Fruit fly (Drosophila melanogaster) whole organism, embryonic: Measurements from ENCODE around the gene Lrr47.

ENCODE experiments used
- Adf1 ChIP-seq: fragments of 200-800 bp; sonication (Bioruptor generic); IDR thresholded peaks from 2 replicates; pipeline ENCODE4 v1.3.6; 2022; ENCODE audit warnings: missing biosample characterization, missing genetic modification characterization
- Awh ChIP-seq: fragments of 200-800 bp; sonication (Bioruptor generic); IDR thresholded peaks from 2 replicates; pipeline ENCODE4, ENCODE4 v1.3.6; 2022; ENCODE audit warnings: missing biosample characterization, missing genetic modification characterization
- CG10565 ChIP-seq: fragments of 200-800 bp; sonication (Bioruptor generic); optimal IDR thresholded peaks from 3 replicates; lab custom pipeline; 2016; ENCODE audit warnings: missing biosample characterization, mild to moderate bottlenecking, missing genetic modification characterization
- CG11560 ChIP-seq: fragments of 200-800 bp; sonication (Bioruptor generic); IDR thresholded peaks from 3 replicates; pipeline ENCODE4 v1.3.6; 2022; ENCODE audit warnings: missing biosample characterization, missing genetic modification characterization
- CG11695 ChIP-seq: fragments of 200-800 bp; sonication (Bioruptor generic); IDR thresholded peaks from 3 replicates; pipeline ENCODE4 v1.3.6; 2022; ENCODE audit warnings: missing biosample characterization, missing genetic modification characterization
- CG12071 ChIP-seq: fragments of 200-800 bp; sonication (Bioruptor generic); optimal IDR thresholded peaks from 3 replicates; lab custom pipeline; 2018; ENCODE audit warnings: missing biosample characterization, mild to moderate bottlenecking, missing genetic modification characterization
- CG14965 ChIP-seq: fragments of 200-800 bp; sonication (Bioruptor generic); optimal IDR thresholded peaks from 2 replicates; lab custom pipeline; 2016; ENCODE audit warnings: missing biosample characterization, missing genetic modification characterization, borderline replicate concordance
- CG16815 ChIP-seq: fragments of 200-800 bp; sonication (Bioruptor generic); optimal IDR thresholded peaks from 3 replicates; lab custom pipeline; 2017; ENCODE audit warnings: missing biosample characterization, mild to moderate bottlenecking, missing genetic modification characterization
- CG17361 ChIP-seq: fragments of 200-800 bp; sonication (Bioruptor generic); IDR thresholded peaks from 3 replicates; pipeline ENCODE4 v1.3.6; 2022; ENCODE audit warnings: missing biosample characterization, missing genetic modification characterization
- CG17829 ChIP-seq: fragments of 200-800 bp; optimal IDR thresholded peaks from 2 replicates; lab custom pipeline; 2019; ENCODE audit warnings: missing biosample characterization, mild to moderate bottlenecking, missing genetic modification characterization, moderate library complexity
- CG31441 ChIP-seq: fragments of 200-800 bp; sonication (Bioruptor generic); IDR thresholded peaks from 2 replicates; pipeline ENCODE4 v1.3.6; 2022; ENCODE audit warnings: missing biosample characterization, missing genetic modification characterization
- CG33557 ChIP-seq: fragments of 200-800 bp; sonication (Bioruptor generic); optimal IDR thresholded peaks from 2 replicates; lab custom pipeline; 2019; ENCODE audit warnings: missing biosample characterization, mild to moderate bottlenecking, missing genetic modification characterization, moderate library complexity
- CG3847 ChIP-seq: fragments of 200-800 bp; sonication (Bioruptor generic); IDR thresholded peaks from 2 replicates; pipeline ENCODE4 v1.3.6; 2022; ENCODE audit warnings: missing biosample characterization, missing genetic modification characterization
- CG3995 ChIP-seq: fragments of 200-800 bp; sonication (Bioruptor generic); optimal IDR thresholded peaks from 3 replicates; lab custom pipeline; 2016; ENCODE audit warnings: missing biosample characterization, missing genetic modification characterization
- CG4424 ChIP-seq: fragments of 200-800 bp; sonication (Bioruptor generic); optimal IDR thresholded peaks from 3 replicates; lab custom pipeline; 2016; ENCODE audit warnings: missing biosample characterization, missing genetic modification characterization
- CG6813 ChIP-seq: fragments of 200-800 bp; sonication (Bioruptor generic); optimal IDR thresholded peaks from 2 replicates; lab custom pipeline; 2017; ENCODE audit warnings: missing biosample characterization, missing genetic modification characterization, mild to moderate bottlenecking, moderate library complexity, missing genetic modification reagents
- CG7372 ChIP-seq: fragments of 200-800 bp; sonication (Bioruptor generic); IDR thresholded peaks from 2 replicates; pipeline ENCODE4 v1.3.6; 2022; ENCODE audit warnings: missing biosample characterization, missing genetic modification characterization
- CG8089 ChIP-seq: fragments of 200-800 bp; sonication (Bioruptor generic); optimal IDR thresholded peaks from 3 replicates; lab custom pipeline; 2016; ENCODE audit warnings: missing biosample characterization, missing genetic modification characterization
- CHES-1-like ChIP-seq: fragments of 200-800 bp; sonication (Bioruptor generic); optimal IDR thresholded peaks from 2 replicates; lab custom pipeline; 2016; ENCODE audit warnings: missing biosample characterization, missing genetic modification characterization
- D19B ChIP-seq: fragments of 200-800 bp; sonication (Bioruptor generic); optimal IDR thresholded peaks from 2 replicates; lab custom pipeline; 2017; ENCODE audit warnings: missing biosample characterization, mild to moderate bottlenecking, missing genetic modification characterization
- Doc3 ChIP-seq: fragments of 200-800 bp; sonication (Bioruptor generic); IDR thresholded peaks from 3 replicates; pipeline ENCODE4 v1.3.6; 2022; ENCODE audit warnings: missing biosample characterization, missing genetic modification characterization; ENCODE audit not compliant: partially characterized antibody
- E2f1 ChIP-seq: fragments of 200-800 bp; sonication (Bioruptor generic); IDR thresholded peaks from 2 replicates; pipeline ENCODE4 v1.3.6; 2022; ENCODE audit warnings: missing biosample characterization, missing genetic modification characterization
- Hmr ChIP-seq: fragments of 200-800 bp; sonication (Bioruptor generic); optimal IDR thresholded peaks from 3 replicates; lab custom pipeline; 2017; ENCODE audit warnings: mild to moderate bottlenecking, missing biosample characterization, missing genetic modification reagents, missing genetic modification characterization
- Med ChIP-seq: fragments of 200-800 bp; sonication (Bioruptor generic); peaks from one replicate; lab custom pipeline; 2016; ENCODE audit warnings: missing biosample characterization, missing genetic modification characterization, mild to moderate bottlenecking, inconsistent platforms, moderate library complexity
- NC2β ChIP-seq: fragments of 200-800 bp; sonication (Bioruptor generic); optimal IDR thresholded peaks from 2 replicates; lab custom pipeline; 2016; ENCODE audit warnings: missing biosample characterization, missing genetic modification characterization
- Rfx ChIP-seq: fragments of 200-800 bp; sonication (Bioruptor generic); IDR thresholded peaks from 2 replicates; pipeline ENCODE4 v1.3.6; 2022; ENCODE audit warnings: missing biosample characterization, missing genetic modification characterization
- Sin3A ChIP-seq: fragments of >200 bp; optimal IDR thresholded peaks from 2 replicates; lab custom pipeline; 2018
- Tbp ChIP-seq: fragments of >200 bp; optimal IDR thresholded peaks from 2 replicates; lab custom pipeline; 2018; ENCODE audit warnings: missing biosample characterization, missing genetic modification characterization
- Xrp1 ChIP-seq: fragments of 200-800 bp; sonication (Bioruptor generic); IDR thresholded peaks from 2 replicates; pipeline ENCODE4 v1.3.6; 2022; ENCODE audit warnings: missing biosample characterization, missing genetic modification characterization
- bab2 ChIP-seq: fragments of 200-800 bp; sonication (Bioruptor generic); optimal IDR thresholded peaks from 2 replicates; lab custom pipeline; 2016; ENCODE audit warnings: missing biosample characterization, missing genetic modification characterization
- chinmo ChIP-seq: fragments of 200-800 bp; sonication (Bioruptor generic); IDR thresholded peaks from 4 replicates; pipeline ENCODE4 v1.3.6; 2022; ENCODE audit warnings: missing biosample characterization, missing genetic modification characterization; ENCODE audit not compliant: partially characterized antibody
- crc ChIP-seq: fragments of 200-800 bp; sonication (Bioruptor generic); optimal IDR thresholded peaks from 2 replicates; lab custom pipeline; 2016; ENCODE audit warnings: missing biosample characterization, missing genetic modification characterization
- en ChIP-seq: fragments of 200-800 bp; sonication (Bioruptor generic); optimal IDR thresholded peaks from 2 replicates; lab custom pipeline; 2016; ENCODE audit warnings: missing biosample characterization, missing genetic modification characterization
- gce ChIP-seq: fragments of 200-800 bp; sonication (Bioruptor generic); IDR thresholded peaks from 3 replicates; pipeline ENCODE4 v1.3.6; 2022; ENCODE audit warnings: missing biosample characterization, missing genetic modification characterization
- gsb-n ChIP-seq: fragments of 200-800 bp; sonication (Bioruptor generic); optimal IDR thresholded peaks from 3 replicates; lab custom pipeline; 2018; ENCODE audit warnings: missing biosample characterization, mild to moderate bottlenecking, missing genetic modification characterization
- hb ChIP-seq: fragments of 200-800 bp; sonication (Bioruptor generic); IDR thresholded peaks from 3 replicates; pipeline ENCODE4 v1.3.6; 2022; ENCODE audit warnings: missing biosample characterization, missing genetic modification characterization; ENCODE audit not compliant: partially characterized antibody
- lmd ChIP-seq: fragments of 200-800 bp; sonication (Bioruptor generic); IDR thresholded peaks from 2 replicates; pipeline ENCODE4 v1.3.6; 2022; ENCODE audit warnings: missing biosample characterization, missing genetic modification characterization
- luna ChIP-seq: fragments of 200-800 bp; sonication (Bioruptor generic); optimal IDR thresholded peaks from 2 replicates; lab custom pipeline; 2016; ENCODE audit warnings: missing biosample characterization, missing genetic modification characterization
- nerfin-1 ChIP-seq: fragments of 200-800 bp; sonication (Bioruptor generic); optimal IDR thresholded peaks from 3 replicates; lab custom pipeline; 2019; ENCODE audit warnings: missing biosample characterization, mild to moderate bottlenecking, missing genetic modification characterization, moderate library complexity
- onecut ChIP-seq: fragments of 200-800 bp; sonication (Bioruptor generic); IDR thresholded peaks from 2 replicates; pipeline ENCODE4 v1.3.6; 2022; ENCODE audit warnings: missing biosample characterization, missing genetic modification characterization
- peb ChIP-seq: fragments of 200-800 bp; sonication (Bioruptor generic); IDR thresholded peaks from 2 replicates; pipeline ENCODE4 v1.3.6; 2022; ENCODE audit warnings: missing biosample characterization, missing genetic modification characterization
- prd ChIP-seq, 3 experiments: fragments of >200 bp in 2 of 3; fragments of 200-800 bp in 1 of 3; sonication (Bioruptor generic) in 1 of 3; optimal IDR thresholded peaks in 2 of 3; IDR thresholded peaks in 1 of 3; 2 replicates in 2 of 3; 3 replicates in 1 of 3; pipeline versions ENCODE4 v1.3.6 to Lab custom; 2017 to 2022; ENCODE audit warnings: missing biosample characterization in 1 of 3, missing genetic modification characterization in 1 of 3
- pros ChIP-seq: fragments of 200-800 bp; sonication (Bioruptor generic); optimal IDR thresholded peaks from 3 replicates; lab custom pipeline; 2019; ENCODE audit warnings: missing biosample characterization, mild to moderate bottlenecking, missing genetic modification characterization, moderate library complexity
- pum ChIP-seq: fragments of 200-800 bp; sonication (Bioruptor generic); optimal IDR thresholded peaks from 2 replicates; lab custom pipeline; 2016; ENCODE audit warnings: missing biosample characterization, missing genetic modification characterization
- schlank ChIP-seq: fragments of 200-800 bp; sonication (Bioruptor generic); optimal IDR thresholded peaks from 2 replicates; lab custom pipeline; 2018; ENCODE audit warnings: missing biosample characterization, mild to moderate bottlenecking, missing genetic modification characterization
- sim ChIP-seq: fragments of 200-800 bp; sonication (Bioruptor generic); IDR thresholded peaks from 2 replicates; pipeline ENCODE4 v1.3.6; 2022; ENCODE audit warnings: missing biosample characterization, missing genetic modification characterization
- sisA ChIP-seq: fragments of 200-800 bp; sonication (Bioruptor generic); IDR thresholded peaks from 2 replicates; pipeline ENCODE4 v1.3.6; 2022; ENCODE audit warnings: missing biosample characterization, missing genetic modification characterization
- sna ChIP-seq: fragments of 200-800 bp; sonication (Bioruptor generic); IDR thresholded peaks from 2 replicates; pipeline ENCODE4 v1.3.6; 2022; ENCODE audit warnings: missing biosample characterization, missing genetic modification characterization; ENCODE audit not compliant: partially characterized antibody
- sug ChIP-seq: fragments of 200-800 bp; optimal IDR thresholded peaks from 2 replicates; lab custom pipeline; 2019; ENCODE audit warnings: missing biosample characterization, mild to moderate bottlenecking, missing genetic modification characterization, moderate library complexity
- vvl ChIP-seq: fragments of 200-800 bp; sonication (Bioruptor generic); IDR thresholded peaks from 2 replicates; pipeline ENCODE4 v1.3.6; 2022; ENCODE audit warnings: missing biosample characterization, missing genetic modification characterization
- zfh2 ChIP-seq: fragments of 200-800 bp; sonication (Bioruptor generic); optimal IDR thresholded peaks from 2 replicates; lab custom pipeline; 2016; ENCODE audit warnings: missing biosample characterization, missing genetic modification characterization

Gene Lrr47

dm6 chr2L:10552807-10553206 is 35.7 kb downstream of the Lrr47 start (continued):
- TF ChIP-seq CG17361 (no peak), peb (GFP tag; lab: Robert Waterston, UW) (0 out of 2 replicates have a peak, but pooled peaks have one; percentile 10), CG3847 (GFP tag; lab: Robert Waterston, UW) (0 out of 2 replicates have a peak, but pooled peaks have one; percentile 17), lmd (GFP tag; lab: Robert Waterston, UW) (no peak), crc (GFP tag; lab: Kevin White, UChicago) (no peak), CG33557 (GFP tag; lab: Kevin White, UChicago) (peak; percentile 86), schlank (no peak), prd (optimal IDR thresholded peaks at IDR 0.05; lab: Kevin White, UChicago) (no peak), prd (GFP tag; IDR thresholded peaks at IDR 0.05; lab: Robert Waterston, UW) (0 out of 3 replicates have a peak, but pooled peaks have one; percentile 20), sna (GFP tag; lab: Robert Waterston, UW) (no peak), CG12071 (GFP tag; lab: Kevin White, UChicago) (peak; percentile 45), Doc3 (GFP tag; lab: Robert Waterston, UW) (no peak), CG10565 (GFP tag; lab: Kevin White, UChicago) (no peak), Xrp1 (peak; percentile 79), CG7372 (no peak), pros (peak; percentile 64), CG16815 (no peak), Tbp (GFP tag; lab: Kevin White, UChicago) (no peak), chinmo (GFP tag; lab: Robert Waterston, UW) (no peak), bab2 (GFP tag; lab: Kevin White, UChicago) (peak; percentile 17), pum (GFP tag; lab: Kevin White, UChicago) (no peak), hb (no peak), NC2β (GFP tag; lab: Kevin White, UChicago) (peak; percentile 11), en (GFP tag; lab: Kevin White, UChicago) (no peak), CG3995 (GFP tag; lab: Kevin White, UChicago) (no peak), CG11560 (tag; lab: Robert Waterston, UW) (no peak), gce (GFP tag; lab: Robert Waterston, UW) (no peak), CG17829 (tag; lab: Kevin White, UChicago) (no peak), sisA (GFP tag; lab: Robert Waterston, UW) (no peak), Awh (GFP tag; lab: Robert Waterston, UW) (0 out of 2 replicates have a peak, but pooled peaks have one; percentile 25), CG4424 (no peak), CG8089 (peak; percentile 11), CG11695 (GFP tag; lab: Robert Waterston, UW) (0 out of 3 replicates have a peak, but pooled peaks have one; percentile 35), gsb-n (tag; lab: Kevin White, UChicago) (peak; percentile 56), vvl (GFP tag; lab: Robert Waterston, UW) (no peak), nerfin-1 (tag; lab: Kevin White, UChicago) (peak; percentile 24), Med (GFP tag; lab: Kevin White, UChicago) (peak; percentile 80), CG14965 (no peak), sim (GFP tag; lab: Robert Waterston, UW) (no peak), Hmr (GFP tag; lab: Kevin White, UChicago) (peak; percentile 8), Sin3A (no peak), onecut (peak; percentile 31; the same call in 1 of the 2 replicates), sug (tag; lab: Kevin White, UChicago) (peak; percentile 14), CG6813 (GFP tag; lab: Kevin White, UChicago) (peak; percentile 65), CG31441 (GFP tag; lab: Robert Waterston, UW) (0 out of 2 replicates have a peak, but pooled peaks have one; percentile 17), zfh2 (GFP tag; lab: Kevin White, UChicago) (no peak), E2f1 (peak; percentile 16; the same call in 1 of the 2 replicates), luna (GFP tag; lab: Kevin White, UChicago) (no peak), CHES-1-like (peak; percentile 22), Rfx (peak; percentile 52; the same call in 1 of the 2 replicates), Adf1 (GFP tag; lab: Robert Waterston, UW) (no peak), D19B (GFP tag; lab: Kevin White, UChicago) (no peak)
